Worm (Caenorhabditis elegans) whole organism, L1 larva: ENCODE measurements around the gene nlp-69.

Experiments used
- C04F5.9 ChIP-seq: sonication (generic microtip); optimal IDR thresholded peaks from 2 replicates; lab custom pipeline; 2016; ENCODE audit warnings: missing genetic modification characterization, missing compliant biosample characterization
- aha-1 ChIP-seq: fragments of 150-350 bp; optimal IDR thresholded peaks from 2 replicates; lab custom pipeline; 2014; ENCODE audit warnings: missing biosample characterization, missing genetic modification characterization
- alr-1 ChIP-seq: fragments of 200-800 bp; sonication (Bioruptor generic); optimal IDR thresholded peaks from 2 replicates; lab custom pipeline; 2018; ENCODE audit warnings: borderline replicate concordance, mild to moderate bottlenecking, missing genetic modification characterization, missing compliant biosample characterization
- ceh-82 ChIP-seq, 3 experiments: fragments of 150-350 bp in 1 of 3; sonication (generic microtip) in 2 of 3; optimal IDR thresholded peaks; 2 replicates each; lab custom pipeline; 2014 to 2017; ENCODE audit warnings: missing biosample characterization in 3 of 3, missing genetic modification characterization in 3 of 3
- ceh-90 ChIP-seq: sonication (generic microtip); optimal IDR thresholded peaks from 2 replicates; lab custom pipeline; 2016; ENCODE audit warnings: missing genetic modification characterization, missing compliant biosample characterization
- dpl-1 ChIP-seq, 3 experiments: fragments of 150-350 bp in 2 of 3; sonication (generic microtip) in 1 of 3; optimal IDR thresholded peaks; 2 replicates each; lab custom pipeline; 2014 to 2017; ENCODE audit warnings: missing biosample characterization in 3 of 3, missing genetic modification characterization in 3 of 3, missing genetic modification reagents in 3 of 3
- efl-1 ChIP-seq, 4 experiments: fragments of 150-350 bp; optimal IDR thresholded peaks in 3 of 4; peaks in 1 of 4; 1 replicate in 1 of 4; 2 replicates in 3 of 4; lab custom pipeline; 2014; ENCODE audit warnings: missing biosample characterization in 2 of 4, missing genetic modification characterization in 2 of 4, missing genetic modification reagents in 2 of 4
- egl-27 ChIP-seq, 2 experiments: fragments of 150-350 bp in 1 of 2; sonication (generic microtip); optimal IDR thresholded peaks; 3 replicates each; lab custom pipeline; 2017 to 2018; ENCODE audit warnings: missing biosample characterization in 2 of 2, missing genetic modification characterization in 2 of 2, missing genetic modification reagents in 2 of 2
- elt-2 ChIP-seq: sonication (generic microtip); optimal IDR thresholded peaks from 2 replicates; lab custom pipeline; 2016; ENCODE audit warnings: missing genetic modification characterization, mild to moderate bottlenecking, inconsistent platforms, missing compliant biosample characterization, missing genetic modification reagents
- fkh-10 ChIP-seq: sonication (generic microtip); optimal IDR thresholded peaks from 2 replicates; lab custom pipeline; 2017; ENCODE audit warnings: missing biosample characterization, missing genetic modification reagents, missing genetic modification characterization
- fkh-8 ChIP-seq: sonication (generic microtip); optimal IDR thresholded peaks from 2 replicates; lab custom pipeline; 2016; ENCODE audit warnings: mild to moderate bottlenecking, missing genetic modification characterization, missing compliant biosample characterization
- hlh-17 ChIP-seq: fragments of 200-800 bp; sonication (Bioruptor generic); optimal IDR thresholded peaks from 2 replicates; lab custom pipeline; 2018; ENCODE audit warnings: missing genetic modification characterization, mild to moderate bottlenecking, missing compliant biosample characterization, moderate library complexity, borderline replicate concordance
- irx-1 ChIP-seq: sonication (generic microtip); optimal IDR thresholded peaks from 2 replicates; lab custom pipeline; 2016; ENCODE audit warnings: missing genetic modification characterization, missing compliant biosample characterization
- isw-1 ChIP-seq: fragments of 200-800 bp; sonication (Bioruptor generic); IDR thresholded peaks from 2 replicates; pipeline ENCODE4 v1.3.6; 2022; ENCODE audit warnings: missing genetic modification characterization, missing compliant biosample characterization
- lin-13 ChIP-seq: fragments of 150-350 bp; optimal IDR thresholded peaks from 2 replicates; lab custom pipeline; 2014; ENCODE audit warnings: missing biosample characterization, missing genetic modification reagents, missing genetic modification characterization
- lin-14 ChIP-seq: fragments of 200-800 bp; sonication (Bioruptor generic); optimal IDR thresholded peaks from 2 replicates; lab custom pipeline; 2018; ENCODE audit warnings: mild to moderate bottlenecking, missing genetic modification characterization, moderate library complexity, missing compliant biosample characterization
- lin-35 ChIP-seq, 2 experiments: fragments of 150-350 bp; optimal IDR thresholded peaks; 2 replicates each; lab custom pipeline; 2014; ENCODE audit warnings: missing biosample characterization in 2 of 2, missing genetic modification characterization in 2 of 2, missing genetic modification reagents in 2 of 2
- lsy-2 ChIP-seq, 2 experiments: fragments of 150-350 bp; optimal IDR thresholded peaks; 2 replicates each; lab custom pipeline; 2014; ENCODE audit warnings: missing biosample characterization in 2 of 2, missing genetic modification characterization in 2 of 2
- mdl-1 ChIP-seq, 2 experiments: fragments of 150-350 bp; optimal IDR thresholded peaks; 2 replicates each; lab custom pipeline; 2014 to 2017; ENCODE audit warnings: missing biosample characterization in 2 of 2, missing genetic modification characterization in 2 of 2, inconsistent platforms in 1 of 2
- mef-2 ChIP-seq: fragments of 150-350 bp; optimal IDR thresholded peaks from 2 replicates; lab custom pipeline; 2014; ENCODE audit warnings: missing biosample characterization, missing genetic modification characterization
- mep-1 ChIP-seq: fragments of 150-350 bp; optimal IDR thresholded peaks from 2 replicates; lab custom pipeline; 2014; ENCODE audit warnings: missing biosample characterization, missing genetic modification characterization
- nhr-20 ChIP-seq: sonication (generic microtip); optimal IDR thresholded peaks from 2 replicates; lab custom pipeline; 2016; ENCODE audit warnings: mild to moderate bottlenecking, missing genetic modification characterization, missing compliant biosample characterization
- nhr-28 ChIP-seq: fragments of 150-350 bp; optimal IDR thresholded peaks from 2 replicates; lab custom pipeline; 2014; ENCODE audit warnings: missing biosample characterization, missing genetic modification characterization
- nhr-47 ChIP-seq: sonication (generic microtip); optimal IDR thresholded peaks from 2 replicates; lab custom pipeline; 2016; ENCODE audit warnings: mild to moderate bottlenecking, missing genetic modification characterization, moderate library complexity, missing compliant biosample characterization
- nhr-71 ChIP-seq: sonication (generic microtip); optimal IDR thresholded peaks from 2 replicates; lab custom pipeline; 2016; ENCODE audit warnings: mild to moderate bottlenecking, missing genetic modification characterization, moderate library complexity, missing compliant biosample characterization
- nhr-77 ChIP-seq: fragments of 150-350 bp; optimal IDR thresholded peaks from 2 replicates; lab custom pipeline; 2014; ENCODE audit warnings: missing biosample characterization, missing genetic modification characterization
- nhr-90 ChIP-seq: sonication (generic microtip); optimal IDR thresholded peaks from 2 replicates; lab custom pipeline; 2016; ENCODE audit warnings: mild to moderate bottlenecking, missing genetic modification characterization, missing compliant biosample characterization; ENCODE audit not compliant: poor library complexity
- pax-3 ChIP-seq: fragments of 200-800 bp; sonication (Bioruptor generic); optimal IDR thresholded peaks from 2 replicates; lab custom pipeline; 2018; ENCODE audit warnings: mild to moderate bottlenecking, missing genetic modification characterization, moderate library complexity, missing compliant biosample characterization
- rnt-1 ChIP-seq: sonication (generic microtip); optimal IDR thresholded peaks from 2 replicates; lab custom pipeline; 2016; ENCODE audit warnings: mild to moderate bottlenecking, missing genetic modification characterization, moderate library complexity, missing compliant biosample characterization
- snu-23 ChIP-seq: sonication (generic microtip); optimal IDR thresholded peaks from 2 replicates; lab custom pipeline; 2016; ENCODE audit warnings: missing genetic modification characterization, missing compliant biosample characterization
- sptf-1 ChIP-seq: fragments of 150-350 bp; optimal IDR thresholded peaks from 2 replicates; lab custom pipeline; 2014; ENCODE audit warnings: missing biosample characterization, missing genetic modification characterization
- tbx-2 ChIP-seq: sonication (generic microtip); optimal IDR thresholded peaks from 2 replicates; lab custom pipeline; 2016; ENCODE audit warnings: missing genetic modification characterization, missing compliant biosample characterization
- vab-15 ChIP-seq: sonication (generic microtip); optimal IDR thresholded peaks from 2 replicates; lab custom pipeline; 2017; ENCODE audit warnings: missing genotype, mild to moderate bottlenecking, missing genetic modification characterization, missing compliant biosample characterization
- xbp-1 ChIP-seq: sonication (generic microtip); optimal IDR thresholded peaks from 2 replicates; lab custom pipeline; 2016; ENCODE audit warnings: missing genetic modification characterization, missing compliant biosample characterization
- zip-4 ChIP-seq: fragments of 200-800 bp; sonication (Bioruptor generic); optimal IDR thresholded peaks from 2 replicates; lab custom pipeline; 2018; ENCODE audit warnings: mild to moderate bottlenecking, missing genetic modification characterization, moderate library complexity, missing compliant biosample characterization
- ztf-4 ChIP-seq: fragments of 150-350 bp; optimal IDR thresholded peaks from 2 replicates; lab custom pipeline; 2014; ENCODE audit warnings: missing biosample characterization, missing genetic modification characterization

nlp-69 gene

DNA sequence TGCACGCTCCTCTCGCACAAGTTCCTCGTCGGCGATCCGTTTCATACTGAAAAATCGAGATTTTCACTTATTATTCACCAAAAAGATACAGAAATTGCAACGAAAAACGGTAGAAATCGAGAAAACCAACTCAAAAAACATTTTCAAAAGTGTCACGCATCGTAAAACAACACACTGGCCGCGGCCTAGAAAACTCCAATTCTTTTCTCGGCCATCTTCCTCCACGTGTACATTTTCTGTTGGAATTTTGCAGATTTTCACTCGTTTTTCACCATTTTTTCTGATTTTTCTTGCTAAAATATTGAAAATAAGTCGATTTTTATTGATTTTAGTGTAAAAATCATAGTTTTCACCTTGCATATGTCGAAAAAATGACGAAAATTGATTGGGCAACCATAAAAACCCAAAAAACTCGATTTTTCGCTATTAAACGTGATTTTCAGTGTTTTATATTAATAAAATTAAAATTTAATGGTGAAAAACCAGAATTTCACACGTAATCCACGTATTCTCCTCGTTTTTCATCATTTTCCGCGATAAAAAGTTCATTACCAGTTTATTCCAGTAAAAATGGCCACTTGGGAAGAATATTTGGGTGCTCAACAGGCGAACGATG lies 4.0 kb downstream of the nlp-69 start, which contains the start of the genes dcs-1 and sec-23:
TSS of gene dcs-1 (minus strand) at position 46 of the 616 bp plus-strand sequence.
TSS of gene sec-23 (plus strand) at position 566 of the 616 bp plus-strand sequence.
- peak; percentile 77 for TF ChIP-seq ceh-90
- peak in 1 of 2 experiments; percentile 26 for TF ChIP-seq lin-35 (GFP tag; optimal IDR thresholded peaks at IDR 0.05; lab: Kevin White, UChicago)
- TF ChIP-seq xbp-1 (tag; lab: Kevin White, UChicago), result peak; percentile 18
- peak; percentile 19 for TF ChIP-seq snu-23 (GFP tag; lab: Kevin White, UChicago)
- peak; percentile 83 for TF ChIP-seq rnt-1
- TF ChIP-seq tbx-2, result peak; percentile 21
- TF ChIP-seq mef-2, result no peak
- peak in 1 of 2 experiments; percentile 6 for TF ChIP-seq mdl-1 (tag; optimal IDR thresholded peaks at IDR 0.05; lab: Kevin White, UChicago)
- TF ChIP-seq nhr-90 (tag; lab: Kevin White, UChicago), result no peak
- TF ChIP-seq fkh-8 (tag; lab: Kevin White, UChicago), result peak; percentile 1
- TF ChIP-seq nhr-77, result no peak
- TF ChIP-seq nhr-47, result peak; percentile 7
- peak; percentile 33 for TF ChIP-seq mep-1 (tag; lab: Kevin White, UChicago)
- peak in 1 of 3 experiments; percentile 23 for TF ChIP-seq dpl-1 (GFP tag; optimal IDR thresholded peaks at IDR 0.05; lab: Kevin White, UChicago)
- peak; percentile 17 to 18 for TF ChIP-seq efl-1 (optimal IDR thresholded peaks at IDR 0.05; lab: Kevin White, UChicago)
- TF ChIP-seq efl-1 (GFP tag; optimal IDR thresholded peaks at IDR 0.05 in 1 of 2; lab: Kevin White, UChicago), result peak in 1 of 2 experiments; percentile 44
- TF ChIP-seq nhr-71 (tag; lab: Kevin White, UChicago), result peak; percentile 20
- no peak for TF ChIP-seq lin-13 (GFP tag; lab: Kevin White, UChicago)
- peak; percentile 11 for TF ChIP-seq irx-1 (tag; lab: Kevin White, UChicago)
- peak; percentile 13 to 15 for TF ChIP-seq lsy-2 (tag; optimal IDR thresholded peaks at IDR 0.05; lab: Kevin White, UChicago)
- no peak for TF ChIP-seq vab-15 (tag; lab: Kevin White, UChicago)
- TF ChIP-seq ceh-82 (tag; optimal IDR thresholded peaks at IDR 0.05; lab: Kevin White, UChicago), result peak in 1 of 3 experiments; percentile 20
- TF ChIP-seq, all 84 proteins: peak for 16

DNA sequence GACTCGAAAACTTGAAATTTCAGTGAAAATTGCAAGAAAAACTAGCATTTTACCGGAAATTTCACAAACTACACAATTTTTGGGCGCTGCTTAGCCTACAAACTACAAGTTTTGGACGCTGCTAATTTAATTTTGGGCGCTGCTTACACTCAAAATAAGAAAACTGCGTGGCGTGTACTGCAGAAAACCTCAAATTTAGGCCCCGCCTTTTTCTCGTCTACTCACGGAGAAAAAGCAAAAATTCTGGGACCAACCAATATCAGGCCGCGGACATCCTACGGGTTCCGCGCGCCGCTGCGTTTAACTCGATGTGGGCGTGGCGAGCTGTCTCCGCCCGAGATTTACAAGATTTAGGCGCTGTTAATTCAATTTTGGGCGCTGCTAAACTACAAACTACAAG lies 6.5 kb downstream of the nlp-69 start:
- peak; percentile 35 for TF ChIP-seq rnt-1

DNA sequence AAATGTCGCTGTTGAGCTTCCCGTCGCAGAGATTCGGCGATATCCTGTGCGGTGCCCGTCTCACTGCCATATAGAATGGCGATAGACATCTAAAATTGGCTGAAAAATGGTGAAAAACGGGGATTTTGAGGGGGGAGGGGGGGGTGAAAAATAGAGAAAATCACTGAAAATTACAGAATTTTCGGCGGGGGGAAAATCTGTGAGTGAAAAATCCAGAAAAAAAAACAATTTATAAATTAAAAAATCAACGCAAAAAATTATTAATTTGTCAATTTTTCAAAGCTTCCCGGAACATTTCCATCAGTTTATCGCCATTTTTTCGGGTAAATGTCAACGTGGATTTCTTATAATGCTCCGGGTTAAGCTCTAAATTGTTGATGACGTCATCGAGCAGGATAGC lies 7.2 kb downstream of the nlp-69 start, which contains the start of gene fre-1:
TSS of gene fre-1 (minus strand) at position 101 of the 400 bp plus-strand sequence.
- TF ChIP-seq C04F5.9 (tag; lab: Kevin White, UChicago) (no peak), hlh-17 (GFP tag; lab: Kevin White, UChicago) (no peak), sptf-1 (tag; lab: Kevin White, UChicago) (no peak), fkh-10 (GFP tag; lab: Kevin White, UChicago) (no peak), zip-4 (GFP tag; lab: Kevin White, UChicago) (no peak), rnt-1 (no peak), ztf-4 (tag; lab: Kevin White, UChicago) (no peak), alr-1 (tag; lab: Kevin White, UChicago) (no peak), dpl-1 (GFP tag; optimal IDR thresholded peaks at IDR 0.05; lab: Kevin White, UChicago) (no peak), ceh-90 (no peak), nhr-71 (tag; lab: Kevin White, UChicago) (no peak), nhr-28 (tag; lab: Kevin White, UChicago) (no peak), aha-1 (tag; lab: Kevin White, UChicago) (no peak), lin-14 (GFP tag; lab: Kevin White, UChicago) (no peak)

DNA sequence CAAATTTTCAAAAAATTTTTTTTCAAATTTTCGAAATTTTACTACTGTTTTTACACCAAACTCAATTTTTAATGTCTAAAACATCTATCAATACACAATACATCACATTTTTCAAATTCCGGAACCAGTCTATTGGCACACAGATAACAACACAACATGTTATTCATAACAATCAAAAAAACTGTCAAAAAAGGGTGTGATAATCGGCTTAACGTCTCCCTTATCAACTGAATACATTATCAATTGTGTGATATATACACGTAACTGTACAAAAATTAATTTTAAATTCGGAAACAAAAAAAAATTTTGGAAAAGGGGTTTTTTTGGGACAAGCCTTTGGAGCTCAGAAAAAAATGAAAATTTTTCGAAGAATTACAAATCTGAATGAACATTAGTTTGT lies 20.5 kb downstream of the nlp-69 start:
- no peak for TF ChIP-seq zip-4 (GFP tag; lab: Kevin White, UChicago)
- peak in 1 of 2 experiments; percentile 13 for TF ChIP-seq lin-35 (GFP tag; optimal IDR thresholded peaks at IDR 0.05; lab: Kevin White, UChicago)
- TF ChIP-seq egl-27 (tag; optimal IDR thresholded peaks at IDR 0.05; lab: Kevin White, UChicago), result no peak
- no peak for TF ChIP-seq pax-3 (tag; lab: Kevin White, UChicago)
- TF ChIP-seq nhr-20, result no peak
- TF ChIP-seq isw-1 (GFP tag; lab: Robert Waterston, UW), result no peak
- TF ChIP-seq elt-2, result peak; percentile 53
